Worm (Caenorhabditis elegans): ENCODE measurements around the gene R11H6.2.

ce11 chrV:14612168-14612567 is 14.4 kb downstream of the R11H6.2 start, which contains the start of the genes R11H6.5 and ccnk-1:
- TF ChIP-seq mdl-1 (tag; optimal IDR thresholded peaks at IDR 0.05) (no peak), ztf-11 (tag; optimal IDR thresholded peaks at IDR 0.05) (no peak), nhr-11 (tag; optimal IDR thresholded peaks at IDR 0.05) (no peak), unc-62 (GFP tag; optimal IDR thresholded peaks at IDR 0.05) (no peak), mbf-1 (tag; optimal IDR thresholded peaks at IDR 0.05) (no peak)
